Worm (Caenorhabditis elegans) whole organism, L2 larva: Measurements from ENCODE around the gene glo-1.

ENCODE experiments used
- lin-13 ChIP-seq: fragments of 150-350 bp; optimal IDR thresholded peaks from 2 replicates; lab custom pipeline; 2014; ENCODE audit warnings: missing biosample characterization, missing genetic modification reagents, missing genetic modification characterization
- skn-1 ChIP-seq: sonication (generic microtip); optimal IDR thresholded peaks from 2 replicates; lab custom pipeline; 2017; ENCODE audit warnings: missing biosample characterization, missing genetic modification characterization

ce11 chrX:9882572-9882971, 560 bp upstream of the glo-1 start:
- TF ChIP-seq skn-1 (tag; lab: Kevin White, UChicago) (no peak), lin-13 (no peak)
